Worm (Caenorhabditis elegans): ENCODE data around the gene C01G12.16.
A peak's percentile ranks its signal among the peaks of the same experiment; 100 is the strongest.

The C01G12.16 gene

DNA sequence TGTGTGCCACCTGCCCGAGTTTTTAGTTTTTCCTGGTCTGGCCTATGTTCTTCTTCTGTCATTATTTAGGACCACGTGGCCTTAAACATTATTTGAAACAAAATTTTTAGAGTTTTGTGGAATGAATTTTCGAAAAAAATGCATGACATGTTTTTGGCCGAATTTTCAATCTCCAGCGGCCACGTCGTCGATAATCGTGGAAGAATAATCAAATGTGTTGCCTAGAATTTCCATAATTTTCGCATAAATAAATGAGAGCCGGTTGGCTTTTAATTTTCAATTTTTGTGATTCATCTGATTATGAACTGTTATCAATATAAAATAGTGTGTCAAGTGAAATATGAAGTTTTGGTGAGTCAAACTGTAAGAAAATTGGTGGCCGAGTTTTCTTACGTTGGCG lies at the start of gene C01G12.16:
Gene C01G12.16, plus strand, starts transcription at position 301 of the 400 bp plus-strand sequence.
- TF ChIP-seq pax-3 (tag; optimal IDR thresholded peaks at IDR 0.05): no peak

DNA sequence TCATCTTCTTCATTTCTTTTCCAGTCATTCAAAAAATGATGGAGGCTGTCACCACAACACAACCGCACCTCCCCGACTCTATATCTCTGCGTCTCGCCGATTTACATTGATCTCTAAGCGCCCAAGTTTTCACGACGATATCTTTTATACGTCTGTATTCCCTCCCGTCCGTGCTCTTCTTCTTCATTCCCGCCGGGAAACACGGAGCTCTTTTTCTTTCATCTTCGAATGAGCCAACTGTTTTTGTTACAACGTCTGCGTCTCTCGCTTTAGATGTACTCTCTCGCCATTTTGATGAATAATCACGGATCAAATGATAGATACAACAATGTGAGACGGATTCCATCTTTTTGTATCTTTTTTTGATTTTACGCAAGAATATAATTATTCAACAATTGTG lies 47.4 kb upstream of the C01G12.16 start:
- TF ChIP-seq mep-1 (tag; optimal IDR thresholded peaks at IDR 0.05): peak; percentile 28
- TF ChIP-seq unc-130 (tag; optimal IDR thresholded peaks at IDR 0.05): peak; percentile 32
- peak; percentile 34 for TF ChIP-seq xbp-1 (tag; optimal IDR thresholded peaks at IDR 0.05)
- TF ChIP-seq nhr-11 (tag; optimal IDR thresholded peaks at IDR 0.05): peak; percentile 2
- peak; percentile 21 for TF ChIP-seq sup-37 (GFP tag; optimal IDR thresholded peaks at IDR 0.05)
- peak; percentile 81 for TF ChIP-seq rnt-1 (tag; optimal IDR thresholded peaks at IDR 0.05)
- peak; percentile 2 for TF ChIP-seq lir-3 (tag; optimal IDR thresholded peaks at IDR 0.05; ENCODE audit: poor library complexity)
- TF ChIP-seq lin-14 (GFP tag; optimal IDR thresholded peaks at IDR 0.05): peak; percentile 69
- TF ChIP-seq efl-1 (optimal IDR thresholded peaks at IDR 0.05): peak in 1 of 2 experiments; percentile 34
- peak in 1 of 2 experiments; percentile 90 for TF ChIP-seq efl-1 (GFP tag; optimal IDR thresholded peaks at IDR 0.05 in 1 of 2)
- TF ChIP-seq ceh-8 (GFP tag; optimal IDR thresholded peaks at IDR 0.05): no peak
- no peak for TF ChIP-seq elt-3 (tag; optimal IDR thresholded peaks at IDR 0.05)
- TF ChIP-seq snu-23 (GFP tag; optimal IDR thresholded peaks at IDR 0.05): peak; percentile 46
- no peak for TF ChIP-seq mab-9 (GFP tag; IDR thresholded peaks at IDR 0.05)
- no peak for TF ChIP-seq nhr-237 (tag; optimal IDR thresholded peaks at IDR 0.05)
- peak; percentile 10 for TF ChIP-seq nhr-47 (tag; optimal IDR thresholded peaks at IDR 0.05)
- TF ChIP-seq nhr-20 (tag; optimal IDR thresholded peaks at IDR 0.05): peak; percentile 54
- TF ChIP-seq lin-39 (tag; optimal IDR thresholded peaks at IDR 0.05): peak; percentile 0
- peak; percentile 50 for TF ChIP-seq unc-98 (GFP tag; IDR thresholded peaks at IDR 0.05)
- no peak for TF ChIP-seq nhr-12 (tag; optimal IDR thresholded peaks at IDR 0.05)
- peak; percentile 47 for TF ChIP-seq swsn-7 (tag; optimal IDR thresholded peaks at IDR 0.05)
- peak; percentile 59 for TF ChIP-seq nhr-19 (GFP tag; conservative IDR thresholded peaks at IDR 0.05)
- peak; percentile 82 for TF ChIP-seq nhr-71 (tag; optimal IDR thresholded peaks at IDR 0.05)
- no peak for TF ChIP-seq ztf-4 (tag; optimal IDR thresholded peaks at IDR 0.05)
- peak; percentile 27 for TF ChIP-seq tbx-2 (tag; optimal IDR thresholded peaks at IDR 0.05)
- TF ChIP-seq lsy-2 (tag; optimal IDR thresholded peaks at IDR 0.05): peak; percentile 33 to 37
- TF ChIP-seq unc-62 (GFP tag; optimal IDR thresholded peaks at IDR 0.05): no peak
- no peak for TF ChIP-seq blmp-1 (tag; optimal IDR thresholded peaks at IDR 0.05)

DNA sequence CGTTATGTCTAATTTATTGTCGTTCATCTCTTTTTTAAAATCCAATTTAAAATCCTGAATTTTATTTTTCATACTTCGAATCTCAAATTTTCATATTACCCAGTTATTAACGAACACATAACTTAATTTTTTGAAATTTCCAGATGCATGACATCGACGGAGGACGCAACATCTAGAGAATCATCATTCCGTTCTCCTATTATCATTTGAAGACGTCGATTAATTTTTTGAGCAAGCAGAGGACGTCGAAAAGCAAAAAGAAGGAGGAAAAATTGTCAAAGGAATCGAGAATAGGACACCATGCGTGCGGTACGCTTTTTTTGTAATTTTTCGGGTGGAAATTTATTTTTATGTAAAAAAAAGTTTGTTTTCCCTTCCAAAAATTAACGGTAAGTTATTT lies 46.0 kb upstream of the C01G12.16 start, which contains the start of gene unc-103:
Gene unc-103, plus strand, starts transcription at position 301 of the 400 bp plus-strand sequence.
- TF ChIP-seq elt-3 (tag; optimal IDR thresholded peaks at IDR 0.05): no peak
- TF ChIP-seq lir-3 (tag; optimal IDR thresholded peaks at IDR 0.05; ENCODE audit: poor library complexity): no peak
- TF ChIP-seq nhr-12 (tag; optimal IDR thresholded peaks at IDR 0.05): no peak
- TF ChIP-seq mdl-1 (tag; optimal IDR thresholded peaks at IDR 0.05): no peak
- no peak for TF ChIP-seq efl-1 (optimal IDR thresholded peaks at IDR 0.05)
- peak in 1 of 2 experiments; percentile 9 for TF ChIP-seq efl-1 (GFP tag; optimal IDR thresholded peaks at IDR 0.05 in 1 of 2)

DNA sequence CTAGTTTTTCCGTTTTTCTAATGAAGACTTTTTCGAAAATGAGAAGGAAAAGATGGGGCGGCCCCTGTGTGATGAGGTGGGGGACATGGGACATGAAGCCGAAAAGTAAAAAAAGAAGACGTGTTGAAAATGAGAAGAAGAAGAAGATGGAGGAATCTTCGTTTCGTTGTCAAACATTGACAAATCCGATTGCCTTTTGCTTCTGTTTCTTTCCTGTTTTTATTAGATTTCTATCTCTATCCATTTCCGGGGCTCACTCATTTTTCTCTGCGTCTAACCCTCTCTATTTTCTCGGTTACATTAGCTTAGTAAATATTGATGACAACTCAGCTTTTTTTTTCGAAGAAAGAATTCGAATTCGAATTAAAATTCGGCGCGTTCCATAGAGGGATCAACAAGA lies 41.3 kb upstream of the C01G12.16 start:
- TF ChIP-seq egl-13 (tag; optimal IDR thresholded peaks at IDR 0.05): peak; percentile 32
- TF ChIP-seq egl-27 (tag; optimal IDR thresholded peaks at IDR 0.05): no peak
- TF ChIP-seq lin-14 (GFP tag; optimal IDR thresholded peaks at IDR 0.05): peak; percentile 45

DNA sequence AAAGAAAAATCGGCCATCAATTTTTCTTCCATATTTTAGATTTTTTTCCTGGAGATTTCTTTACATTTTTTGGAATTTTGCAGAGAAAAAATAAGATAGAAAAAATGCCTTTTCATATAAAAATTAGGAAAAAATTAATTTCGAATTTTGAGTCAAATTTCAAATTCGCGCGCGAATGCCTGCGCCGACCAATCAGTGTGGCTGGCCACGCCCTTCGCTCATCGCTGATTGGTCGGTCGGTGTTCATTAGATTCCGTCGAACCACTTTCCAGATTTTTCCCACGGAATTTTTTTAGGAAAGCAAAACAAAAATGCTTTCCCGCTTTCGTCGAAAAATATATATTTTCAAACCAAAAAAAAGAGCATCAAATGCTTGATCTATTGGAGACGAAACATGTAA lies 40.7 kb upstream of the C01G12.16 start:
- TF ChIP-seq nhr-11 (tag; optimal IDR thresholded peaks at IDR 0.05) (no peak), dpl-1 (GFP tag; optimal IDR thresholded peaks at IDR 0.05) (peak in 1 of 3 experiments; percentile 3), nhr-85 (tag) (peak; percentile 7), efl-1 (optimal IDR thresholded peaks at IDR 0.05) (no peak), efl-1 (GFP tag; optimal IDR thresholded peaks at IDR 0.05 in 1 of 2) (peak; percentile 28 to 35)

All from whole organism, L1 larva.